Worm (Caenorhabditis elegans) whole organism, early embryonic: ENCODE data around the gene spe-26.

ENCODE experiments used
- B0310.2 ChIP-seq: sonication (generic microtip); optimal IDR thresholded peaks from 2 replicates; lab custom pipeline; 2016; ENCODE audit warnings: mild to moderate bottlenecking, missing genetic modification characterization, missing compliant biosample characterization
- F13C5.2 ChIP-seq: sonication (generic microtip); optimal IDR thresholded peaks from 2 replicates; lab custom pipeline; 2017; ENCODE audit warnings: mild to moderate bottlenecking, missing genetic modification characterization, inconsistent platforms, missing compliant biosample characterization
- aly-1 ChIP-seq: sonication (generic microtip); optimal IDR thresholded peaks from 2 replicates; lab custom pipeline; 2016; ENCODE audit warnings: missing genetic modification characterization, missing compliant biosample characterization
- ama-1 ChIP-seq: fragments of 150-350 bp; optimal IDR thresholded peaks from 2 replicates; lab custom pipeline; 2014
- ceh-13 ChIP-seq: fragments of 200-800 bp; sonication (Bioruptor generic); optimal IDR thresholded peaks from 2 replicates; lab custom pipeline; 2018; ENCODE audit warnings: mild to moderate bottlenecking, missing genetic modification characterization, missing compliant biosample characterization
- ceh-36 ChIP-seq: sonication (generic microtip); optimal IDR thresholded peaks from 2 replicates; lab custom pipeline; 2016; ENCODE audit warnings: missing genetic modification characterization, inconsistent platforms, missing compliant biosample characterization
- ets-7 ChIP-seq: sonication (generic microtip); optimal IDR thresholded peaks from 2 replicates; lab custom pipeline; 2016; ENCODE audit warnings: missing genotype, missing genetic modification characterization, missing compliant biosample characterization
- flt-1 ChIP-seq: fragments of 200-800 bp; sonication (Bioruptor generic); IDR thresholded peaks from 2 replicates; pipeline ENCODE4 v1.3.6; 2022; ENCODE audit warnings: missing genetic modification characterization, missing compliant biosample characterization
- hmbx-1 ChIP-seq: sonication (generic microtip); optimal IDR thresholded peaks from 2 replicates; lab custom pipeline; 2016; ENCODE audit warnings: mild to moderate bottlenecking, missing genetic modification characterization, missing compliant biosample characterization
- hmg-4 ChIP-seq: fragments of 200-800 bp; sonication (Bioruptor generic); optimal IDR thresholded peaks from 2 replicates; lab custom pipeline; 2018; ENCODE audit warnings: mild to moderate bottlenecking, missing genetic modification characterization, missing compliant biosample characterization
- hnd-1 ChIP-seq: sonication (generic microtip); optimal IDR thresholded peaks from 2 replicates; lab custom pipeline; 2016; ENCODE audit warnings: missing genetic modification characterization, missing compliant biosample characterization
- pes-1 ChIP-seq: fragments of 200-800 bp; sonication (Bioruptor generic); IDR thresholded peaks from 2 replicates; pipeline ENCODE4 v1.3.6; 2022; ENCODE audit warnings: missing genetic modification reagents, missing genetic modification characterization, missing compliant biosample characterization
- scrt-1 ChIP-seq: fragments of 200-800 bp; sonication (Bioruptor generic); IDR thresholded peaks from 2 replicates; pipeline ENCODE4 v1.3.6; 2022; ENCODE audit warnings: missing genetic modification characterization, missing compliant biosample characterization
- sea-1 ChIP-seq: fragments of 200-800 bp; sonication (Bioruptor generic); conservative IDR thresholded peaks from 2 replicates; pipeline ENCODE4 v1.3.6; 2022; ENCODE audit warnings: missing genetic modification characterization, missing compliant biosample characterization
- tbx-11 ChIP-seq: fragments of 200-800 bp; sonication (Bioruptor generic); IDR thresholded peaks from 2 replicates; pipeline ENCODE4 v1.3.6; 2022; ENCODE audit warnings: missing genetic modification characterization, missing compliant biosample characterization
- tbx-37 ChIP-seq: fragments of 200-800 bp; sonication (Bioruptor generic); conservative IDR thresholded peaks from 2 replicates; pipeline ENCODE4 v1.3.6; 2022; ENCODE audit warnings: missing genetic modification reagents, missing genetic modification characterization, missing compliant biosample characterization
- tra-4 ChIP-seq: sonication (generic microtip); optimal IDR thresholded peaks from 2 replicates; lab custom pipeline; 2017; ENCODE audit warnings: missing genetic modification characterization, missing compliant biosample characterization

Gene spe-26

DNA sequence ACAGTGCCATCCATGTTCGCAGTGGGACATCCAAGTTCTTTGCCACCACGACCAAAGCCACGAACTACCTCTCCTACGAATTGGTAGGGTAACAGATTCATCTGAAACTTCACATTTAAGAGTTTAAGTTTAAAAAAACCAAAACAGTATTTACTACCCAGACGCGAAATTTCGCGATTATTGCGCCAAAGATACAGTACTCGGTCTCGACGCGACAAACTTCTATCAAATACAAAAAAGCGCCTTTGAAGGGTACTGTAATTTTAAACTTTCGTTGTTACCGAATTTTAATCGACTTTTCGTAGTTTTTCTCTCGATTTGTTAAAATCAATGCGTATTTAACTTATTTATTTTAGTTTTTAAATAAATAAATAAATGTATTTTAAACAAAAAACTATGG lies 17.6 kb upstream of the spe-26 start, which contains the start of gene rfk-1:
Gene rfk-1, minus strand, starts transcription at position 101 of the 400 bp plus-strand sequence.
- TF ChIP-seq aly-1 (tag; lab: Kevin White, UChicago): no peak
- TF ChIP-seq hmg-4: no peak
- TF ChIP-seq ama-1 (lab: Kevin White, UChicago): no peak
- no peak for TF ChIP-seq B0310.2 (tag; lab: Kevin White, UChicago)
- TF ChIP-seq scrt-1 (GFP tag; lab: Robert Waterston, UW): no peak
- TF ChIP-seq pes-1 (GFP tag; lab: Robert Waterston, UW): no peak
- no peak for TF ChIP-seq hnd-1 (tag; lab: Kevin White, UChicago)
- TF ChIP-seq F13C5.2 (tag; lab: Kevin White, UChicago): no peak
- no peak for TF ChIP-seq tra-4 (tag; lab: Kevin White, UChicago)
- TF ChIP-seq tbx-11: no peak
- TF ChIP-seq ceh-36 (tag; lab: Kevin White, UChicago): no peak
- no peak for TF ChIP-seq tbx-37 (GFP tag; lab: Robert Waterston, UW)
- TF ChIP-seq ets-7 (tag; lab: Kevin White, UChicago): no peak
- no peak for TF ChIP-seq hmbx-1 (tag; lab: Kevin White, UChicago)
- no peak for TF ChIP-seq flt-1 (GFP tag; lab: Robert Waterston, UW)
- no peak for TF ChIP-seq sea-1 (GFP tag; lab: Robert Waterston, UW)
- no peak for TF ChIP-seq ceh-13 (GFP tag; lab: Kevin White, UChicago)

DNA sequence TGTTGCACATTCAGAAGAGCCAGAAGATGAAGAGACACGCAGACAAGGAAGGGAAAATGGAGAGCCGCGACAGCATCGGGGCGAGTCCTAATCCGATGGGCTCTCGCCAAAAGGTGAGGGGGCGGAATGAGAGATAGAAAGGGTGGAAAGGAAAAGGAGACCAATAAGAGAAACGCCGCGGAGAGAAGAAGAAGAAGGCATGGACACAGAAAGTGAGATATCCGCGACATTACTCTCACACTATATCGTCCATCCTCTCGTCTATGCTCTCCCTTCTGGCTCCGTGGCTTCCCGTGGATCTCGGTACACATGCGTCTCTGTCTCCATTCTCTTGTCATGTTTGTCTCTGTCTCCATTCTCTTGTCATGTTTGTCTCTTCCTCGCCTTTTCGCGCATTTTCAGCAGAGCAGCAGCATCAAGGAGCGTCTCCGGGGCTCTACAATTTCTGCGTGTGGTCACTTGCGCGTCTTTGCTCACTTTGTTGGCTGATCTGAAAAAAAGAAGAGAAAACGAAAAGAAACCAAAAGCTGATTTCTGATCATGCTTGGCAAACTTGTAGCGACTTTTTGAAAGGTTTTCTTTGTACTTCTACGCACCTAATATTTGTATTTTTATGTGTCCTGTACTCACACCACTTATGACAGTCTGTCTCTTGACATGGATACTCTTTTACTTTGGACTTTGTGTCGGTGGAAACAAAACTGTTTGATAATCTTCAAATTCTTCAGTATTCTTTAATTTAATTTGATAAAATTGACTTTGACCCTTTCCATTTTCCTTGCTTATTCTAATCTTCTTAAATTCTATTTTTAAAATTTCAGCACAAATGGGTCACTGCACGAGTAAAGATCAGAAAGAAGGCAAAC lies 11.7 kb upstream of the spe-26 start, which contains the start of gene gpa-7:
Gene gpa-7, plus strand, starts transcription at position 816 of the 866 bp plus-strand sequence.
- TF ChIP-seq pes-1 (GFP tag; lab: Robert Waterston, UW): no peak
- peak; percentile 56 for TF ChIP-seq aly-1 (tag; lab: Kevin White, UChicago)
- no peak for TF ChIP-seq B0310.2 (tag; lab: Kevin White, UChicago)
- no peak for TF ChIP-seq tbx-37 (GFP tag; lab: Robert Waterston, UW)
- no peak for TF ChIP-seq ceh-36 (tag; lab: Kevin White, UChicago)
- TF ChIP-seq hnd-1 (tag; lab: Kevin White, UChicago): no peak
- TF ChIP-seq flt-1 (GFP tag; lab: Robert Waterston, UW): no peak
- TF ChIP-seq sea-1 (GFP tag; lab: Robert Waterston, UW): no peak
- no peak for TF ChIP-seq hmbx-1 (tag; lab: Kevin White, UChicago)
- 0 out of 2 replicates have a peak, but pooled peaks have one; percentile 34 for TF ChIP-seq tbx-11
- peak; percentile 56 for TF ChIP-seq F13C5.2 (tag; lab: Kevin White, UChicago)
- no peak for TF ChIP-seq ama-1 (lab: Kevin White, UChicago)
- no peak for TF ChIP-seq scrt-1 (GFP tag; lab: Robert Waterston, UW)

DNA sequence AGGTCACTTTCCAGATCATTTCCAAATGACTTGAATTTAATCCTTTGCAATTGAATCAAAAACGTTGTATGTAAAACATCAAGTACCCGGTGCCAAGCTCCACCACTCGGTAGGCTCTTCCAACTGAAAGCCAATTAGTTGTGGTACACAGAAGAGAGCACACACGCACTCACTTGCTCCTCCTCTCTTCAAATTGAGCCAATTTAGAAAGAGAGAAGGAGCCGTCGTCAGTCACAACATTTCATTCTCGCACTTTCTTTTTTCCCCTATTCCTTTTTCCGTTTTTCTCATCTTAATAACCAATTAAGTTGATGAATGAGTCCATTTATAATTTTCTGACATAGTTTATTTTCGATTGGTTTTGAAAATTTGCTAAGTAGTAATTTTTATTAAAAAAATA lies 6.5 kb upstream of the spe-26 start:
- TF ChIP-seq hmg-4 (no peak), flt-1 (GFP tag; lab: Robert Waterston, UW) (no peak), tbx-11 (no peak), scrt-1 (GFP tag; lab: Robert Waterston, UW) (no peak), hmbx-1 (tag; lab: Kevin White, UChicago) (no peak), aly-1 (tag; lab: Kevin White, UChicago) (no peak), ceh-13 (GFP tag; lab: Kevin White, UChicago) (no peak), B0310.2 (tag; lab: Kevin White, UChicago) (no peak), hnd-1 (tag; lab: Kevin White, UChicago) (no peak), tbx-37 (GFP tag; lab: Robert Waterston, UW) (no peak), F13C5.2 (tag; lab: Kevin White, UChicago) (no peak), ets-7 (tag; lab: Kevin White, UChicago) (no peak), pes-1 (GFP tag; lab: Robert Waterston, UW) (no peak), tra-4 (tag; lab: Kevin White, UChicago) (no peak), ceh-36 (tag; lab: Kevin White, UChicago) (no peak), sea-1 (GFP tag; lab: Robert Waterston, UW) (no peak), ama-1 (lab: Kevin White, UChicago) (no peak)

ce11 chrIV:10396827-10397226 lies 5.1 kb upstream of the spe-26 start:
- TF ChIP-seq B0310.2 (tag; lab: Kevin White, UChicago) (no peak), hmbx-1 (tag; lab: Kevin White, UChicago) (no peak), flt-1 (GFP tag; lab: Robert Waterston, UW) (no peak), aly-1 (tag; lab: Kevin White, UChicago) (no peak), scrt-1 (GFP tag; lab: Robert Waterston, UW) (no peak), tbx-37 (GFP tag; lab: Robert Waterston, UW) (no peak), tbx-11 (no peak), ceh-13 (GFP tag; lab: Kevin White, UChicago) (no peak), pes-1 (GFP tag; lab: Robert Waterston, UW) (no peak), tra-4 (tag; lab: Kevin White, UChicago) (no peak), F13C5.2 (tag; lab: Kevin White, UChicago) (no peak), hmg-4 (no peak), sea-1 (GFP tag; lab: Robert Waterston, UW) (no peak), ama-1 (lab: Kevin White, UChicago) (no peak), hnd-1 (tag; lab: Kevin White, UChicago) (no peak), ets-7 (tag; lab: Kevin White, UChicago) (no peak), ceh-36 (tag; lab: Kevin White, UChicago) (no peak)

DNA sequence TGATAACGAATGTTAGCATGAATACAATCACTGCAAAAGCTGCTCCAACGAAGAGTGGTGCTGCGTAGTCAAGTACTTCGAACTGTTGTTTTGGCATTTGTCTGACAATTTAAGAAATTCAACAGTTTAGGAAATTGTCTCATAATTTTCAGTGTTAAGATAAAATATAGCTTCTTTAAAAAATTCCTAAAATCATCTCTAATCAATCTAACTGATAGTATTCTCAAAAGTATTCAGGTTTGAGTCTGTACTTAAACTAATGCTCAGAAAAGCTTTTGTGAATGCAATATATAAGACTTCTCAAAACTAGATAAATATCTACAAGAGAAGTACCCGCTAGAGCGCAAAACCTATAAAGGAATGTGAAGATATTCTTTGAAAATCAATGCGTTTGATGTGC lies 3.1 kb upstream of the spe-26 start, which contains the start of gene R10H10.4:
Gene R10H10.4, minus strand, starts transcription at position 101 of the 400 bp plus-strand sequence.
- TF ChIP-seq pes-1 (GFP tag; lab: Robert Waterston, UW): no peak
- no peak for TF ChIP-seq flt-1 (GFP tag; lab: Robert Waterston, UW)
- TF ChIP-seq tbx-11: no peak
- no peak for TF ChIP-seq hmbx-1 (tag; lab: Kevin White, UChicago)
- TF ChIP-seq hnd-1 (tag; lab: Kevin White, UChicago): no peak

- TF ChIP-seq flt-1 (GFP tag; lab: Robert Waterston, UW): no peak
- no peak for TF ChIP-seq ama-1 (lab: Kevin White, UChicago)
- no peak for TF ChIP-seq aly-1 (tag; lab: Kevin White, UChicago)
- TF ChIP-seq tra-4 (tag; lab: Kevin White, UChicago): no peak
- no peak for TF ChIP-seq hmg-4
- TF ChIP-seq hnd-1 (tag; lab: Kevin White, UChicago): no peak
- no peak for TF ChIP-seq ets-7 (tag; lab: Kevin White, UChicago)
- no peak for TF ChIP-seq ceh-36 (tag; lab: Kevin White, UChicago)
- no peak for TF ChIP-seq scrt-1 (GFP tag; lab: Robert Waterston, UW)
- no peak for TF ChIP-seq sea-1 (GFP tag; lab: Robert Waterston, UW)
- no peak for TF ChIP-seq tbx-11
- no peak for TF ChIP-seq pes-1 (GFP tag; lab: Robert Waterston, UW)
- no peak for TF ChIP-seq tbx-37 (GFP tag; lab: Robert Waterston, UW)
- TF ChIP-seq ceh-13 (GFP tag; lab: Kevin White, UChicago): no peak
- TF ChIP-seq B0310.2 (tag; lab: Kevin White, UChicago): no peak
- TF ChIP-seq hmbx-1 (tag; lab: Kevin White, UChicago): no peak
- TF ChIP-seq F13C5.2 (tag; lab: Kevin White, UChicago): no peak
Measured at ce11 chrIV:10388263-10388662, 3.5 kb downstream of the spe-26 start, which contains the start of gene R10H10.3. Gene R10H10.3, plus strand, starts transcription at chrIV:10388505.
